Fruit fly (Drosophila melanogaster) whole organism, adult: ENCODE data around the gene CG42494.

Source experiments
- CG11617 ChIP-seq: fragments of 200-800 bp; sonication (Bioruptor generic); optimal IDR thresholded peaks from 2 replicates; lab custom pipeline; 2017; ENCODE audit warnings: mild to moderate bottlenecking, missing biosample characterization, missing genetic modification reagents, missing genetic modification characterization
- CG12768 ChIP-seq: fragments of 200-800 bp; sonication (Bioruptor generic); optimal IDR thresholded peaks from 2 replicates; lab custom pipeline; 2017; ENCODE audit warnings: missing biosample characterization, missing genetic modification characterization, mild to moderate bottlenecking, moderate library complexity, missing genetic modification reagents
- CG14711 ChIP-seq: fragments of 200-800 bp; sonication (Bioruptor generic); optimal IDR thresholded peaks from 2 replicates; lab custom pipeline; 2018; ENCODE audit warnings: missing biosample characterization, mild to moderate bottlenecking, missing genetic modification characterization, moderate library complexity
- CG1620 ChIP-seq: fragments of 200-800 bp; sonication (Bioruptor generic); optimal IDR thresholded peaks from 2 replicates; lab custom pipeline; 2016; ENCODE audit warnings: missing biosample characterization, missing genetic modification characterization
- CG33017 ChIP-seq: fragments of 200-800 bp; sonication (Bioruptor generic); optimal IDR thresholded peaks from 2 replicates; lab custom pipeline; 2018; ENCODE audit warnings: missing biosample characterization, mild to moderate bottlenecking, missing genetic modification characterization, moderate library complexity
- CG5204 ChIP-seq: fragments of 200-800 bp; sonication (Bioruptor generic); optimal IDR thresholded peaks from 2 replicates; lab custom pipeline; 2016; ENCODE audit warnings: missing biosample characterization, missing genetic modification characterization
- CG7045 ChIP-seq: fragments of 200-800 bp; sonication (Bioruptor generic); optimal IDR thresholded peaks from 2 replicates; lab custom pipeline; 2017; ENCODE audit warnings: missing biosample characterization, mild to moderate bottlenecking, missing genetic modification characterization
- CG7101 ChIP-seq: fragments of 200-800 bp; sonication (Bioruptor generic); optimal IDR thresholded peaks from 2 replicates; lab custom pipeline; 2018; ENCODE audit warnings: missing biosample characterization, mild to moderate bottlenecking, missing genetic modification characterization, moderate library complexity
- Clk ChIP-seq: fragments of 200-800 bp; sonication (Bioruptor generic); optimal IDR thresholded peaks from 2 replicates; lab custom pipeline; 2017; ENCODE audit warnings: missing biosample characterization, missing genetic modification characterization
- Crg-1 ChIP-seq: fragments of 200-800 bp; sonication (Bioruptor generic); optimal IDR thresholded peaks from 2 replicates; lab custom pipeline; 2016; ENCODE audit warnings: missing biosample characterization, missing genetic modification characterization
- Hr96 ChIP-seq: fragments of 200-800 bp; sonication (Bioruptor generic); optimal IDR thresholded peaks from 2 replicates; lab custom pipeline; 2016; ENCODE audit warnings: missing biosample characterization, missing genetic modification characterization
- Mnt ChIP-seq: fragments of 200-800 bp; sonication (Bioruptor generic); optimal IDR thresholded peaks from 2 replicates; lab custom pipeline; 2016; ENCODE audit warnings: missing biosample characterization, mild to moderate bottlenecking, missing genetic modification characterization
- bab1 ChIP-seq: fragments of 200-800 bp; sonication (Bioruptor generic); optimal IDR thresholded peaks from 3 replicates; lab custom pipeline; 2019; ENCODE audit warnings: missing biosample characterization, mild to moderate bottlenecking, missing genetic modification characterization, moderate library complexity
- cic ChIP-seq: fragments of 200-800 bp; sonication (Bioruptor generic); optimal IDR thresholded peaks from 2 replicates; lab custom pipeline; 2017; ENCODE audit warnings: missing biosample characterization, mild to moderate bottlenecking, missing genetic modification characterization, moderate library complexity
- cnc ChIP-seq, 2 experiments: fragments of >200 bp; optimal IDR thresholded peaks; 2 replicates each; lab custom pipeline; 2017
- kay ChIP-seq: fragments of 200-800 bp; sonication (Bioruptor generic); peaks from one replicate; lab custom pipeline; 2016; ENCODE audit warnings: missing biosample characterization, missing genetic modification characterization, borderline replicate concordance
- ovo ChIP-seq: fragments of 200-800 bp; sonication (Bioruptor generic); optimal IDR thresholded peaks from 2 replicates; lab custom pipeline; 2016; ENCODE audit warnings: missing biosample characterization, missing genetic modification characterization
- pad ChIP-seq: fragments of 200-800 bp; sonication (Bioruptor generic); optimal IDR thresholded peaks from 3 replicates; lab custom pipeline; 2017; ENCODE audit warnings: missing biosample characterization, missing genetic modification characterization, mild to moderate bottlenecking, moderate library complexity, missing genetic modification reagents
- tj ChIP-seq: fragments of 200-800 bp; sonication (Bioruptor generic); optimal IDR thresholded peaks from 3 replicates; lab custom pipeline; 2017; ENCODE audit warnings: missing biosample characterization, mild to moderate bottlenecking, missing genetic modification characterization, moderate library complexity
- toe ChIP-seq: fragments of 200-800 bp; sonication (Bioruptor generic); optimal IDR thresholded peaks from 2 replicates; lab custom pipeline; 2016; ENCODE audit warnings: missing biosample characterization, missing genetic modification characterization

The CG42494 gene

dm6 chr3L:3192333-3192894 lies 8.2 kb downstream of the CG42494 start, which contains the start of gene CG14965:
Gene CG14965, minus strand, starts transcription at chr3L:3192491.
- TF ChIP-seq Mnt (GFP tag; lab: Kevin White, UChicago) (no peak), bab1 (no peak), cic (GFP tag; lab: Kevin White, UChicago) (no peak), CG12768 (GFP tag; lab: Kevin White, UChicago) (no peak), Clk (no peak), kay (GFP tag; lab: Kevin White, UChicago) (no peak), tj (GFP tag; lab: Kevin White, UChicago) (no peak)

- no peak for TF ChIP-seq cnc (optimal IDR thresholded peaks at IDR 0.05; lab: Kevin White, UChicago)
- peak; percentile 91 for TF ChIP-seq CG1620
- TF ChIP-seq cic (GFP tag; lab: Kevin White, UChicago): peak; percentile 99
- TF ChIP-seq CG14711 (tag; lab: Kevin White, UChicago): peak; percentile 86
- peak; percentile 96 for TF ChIP-seq CG5204 (GFP tag; lab: Kevin White, UChicago)
- TF ChIP-seq tj (GFP tag; lab: Kevin White, UChicago): peak; percentile 87
- peak; percentile 97 for TF ChIP-seq Hr96 (GFP tag; lab: Kevin White, UChicago)
- peak; percentile 91 for TF ChIP-seq pad (GFP tag; lab: Kevin White, UChicago)
- peak; percentile 99 for TF ChIP-seq CG33017 (tag; lab: Kevin White, UChicago)
- TF ChIP-seq CG12768 (GFP tag; lab: Kevin White, UChicago): peak; percentile 99
- peak; percentile 99 for TF ChIP-seq Crg-1 (GFP tag; lab: Kevin White, UChicago)
- TF ChIP-seq CG7045 (GFP tag; lab: Kevin White, UChicago): peak; percentile 99
- peak; percentile 96 for TF ChIP-seq ovo (GFP tag; lab: Kevin White, UChicago)
- peak; percentile 98 for TF ChIP-seq bab1
- peak; percentile 98 for TF ChIP-seq Mnt (GFP tag; lab: Kevin White, UChicago)
- peak; percentile 86 for TF ChIP-seq toe (GFP tag; lab: Kevin White, UChicago)
- TF ChIP-seq kay (GFP tag; lab: Kevin White, UChicago): peak; percentile 98
- TF ChIP-seq Clk: peak; percentile 92
- peak; percentile 99 for TF ChIP-seq CG11617
- TF ChIP-seq CG7101: peak; percentile 99
Measured at dm6 chr3L:3192912-3193311, 8.7 kb downstream of the CG42494 start, which contains the start of gene Hsp83. Gene Hsp83, plus strand, starts transcription at chr3L:3192969.

dm6 chr3L:3194059-3194458 lies 9.9 kb downstream of the CG42494 start:
- TF ChIP-seq CG33017 (tag; lab: Kevin White, UChicago) (peak; percentile 95), tj (GFP tag; lab: Kevin White, UChicago) (peak; percentile 58), cic (GFP tag; lab: Kevin White, UChicago) (peak; percentile 48), kay (GFP tag; lab: Kevin White, UChicago) (no peak), pad (GFP tag; lab: Kevin White, UChicago) (peak; percentile 70), CG11617 (peak; percentile 86), CG7045 (GFP tag; lab: Kevin White, UChicago) (peak; percentile 88), Crg-1 (GFP tag; lab: Kevin White, UChicago) (peak; percentile 40), bab1 (peak; percentile 87), CG12768 (GFP tag; lab: Kevin White, UChicago) (peak; percentile 87), Clk (peak; percentile 41), ovo (GFP tag; lab: Kevin White, UChicago) (no peak), toe (GFP tag; lab: Kevin White, UChicago) (no peak), CG5204 (GFP tag; lab: Kevin White, UChicago) (peak; percentile 46), Hr96 (GFP tag; lab: Kevin White, UChicago) (peak; percentile 35), Mnt (GFP tag; lab: Kevin White, UChicago) (peak; percentile 77), CG14711 (tag; lab: Kevin White, UChicago) (peak; percentile 94), CG1620 (peak; percentile 59), cnc (optimal IDR thresholded peaks at IDR 0.05; lab: Kevin White, UChicago) (no peak), CG7101 (peak; percentile 94)

- TF ChIP-seq CG33017 (tag; lab: Kevin White, UChicago) (peak; percentile 6), CG7101 (peak; percentile 50), CG14711 (tag; lab: Kevin White, UChicago) (no peak), CG5204 (GFP tag; lab: Kevin White, UChicago) (no peak), Clk (no peak), Hr96 (GFP tag; lab: Kevin White, UChicago) (no peak), tj (GFP tag; lab: Kevin White, UChicago) (peak; percentile 32), CG11617 (peak; percentile 40), Mnt (GFP tag; lab: Kevin White, UChicago) (peak; percentile 57), cnc (optimal IDR thresholded peaks at IDR 0.05; lab: Kevin White, UChicago) (no peak), Crg-1 (GFP tag; lab: Kevin White, UChicago) (no peak), bab1 (peak; percentile 80), CG1620 (peak; percentile 32), kay (GFP tag; lab: Kevin White, UChicago) (no peak), CG7045 (GFP tag; lab: Kevin White, UChicago) (peak; percentile 5), CG12768 (GFP tag; lab: Kevin White, UChicago) (no peak), cic (GFP tag; lab: Kevin White, UChicago) (peak; percentile 2), pad (GFP tag; lab: Kevin White, UChicago) (no peak), ovo (GFP tag; lab: Kevin White, UChicago) (peak; percentile 54), toe (GFP tag; lab: Kevin White, UChicago) (peak; percentile 23)
Measured at dm6 chr3L:3197464-3197863, 13.3 kb downstream of the CG42494 start, which contains the start of gene CG14966. Gene CG14966, minus strand, starts transcription at chr3L:3197631.
